Worm (Caenorhabditis elegans) whole organism, dauer: ENCODE results near the gene R08A2.5.

ENCODE experiments used
- unc-62 ChIP-seq: sonication (generic microtip); optimal IDR thresholded peaks from 2 replicates; lab custom pipeline; 2017; ENCODE audit warnings: missing biosample characterization, missing genetic modification reagents, missing genetic modification characterization

The R08A2.5 gene

DNA sequence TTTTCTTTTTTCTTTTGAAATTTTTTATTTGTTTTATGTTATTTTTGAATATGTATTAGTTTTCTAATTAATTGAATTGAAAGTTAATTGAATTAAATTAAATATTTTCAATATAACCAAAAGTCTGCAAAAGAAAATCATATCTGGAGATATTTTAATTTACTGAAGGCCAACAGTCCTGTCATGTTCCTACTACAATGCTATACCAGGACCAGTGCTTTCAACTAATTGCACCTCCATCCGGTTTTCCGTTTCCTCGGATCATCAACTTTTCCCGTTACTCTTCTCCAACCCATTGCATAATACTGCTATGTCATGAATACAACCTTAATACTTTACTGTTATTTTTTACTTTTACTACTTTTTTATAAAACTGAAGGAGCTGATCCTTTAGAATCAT is at the start of gene R08A2.5:
TSS of gene R08A2.5 (plus strand) at position 301 of the 400 bp plus-strand sequence.
- TF ChIP-seq unc-62 (GFP tag; lab: Kevin White, UChicago) = no peak

DNA sequence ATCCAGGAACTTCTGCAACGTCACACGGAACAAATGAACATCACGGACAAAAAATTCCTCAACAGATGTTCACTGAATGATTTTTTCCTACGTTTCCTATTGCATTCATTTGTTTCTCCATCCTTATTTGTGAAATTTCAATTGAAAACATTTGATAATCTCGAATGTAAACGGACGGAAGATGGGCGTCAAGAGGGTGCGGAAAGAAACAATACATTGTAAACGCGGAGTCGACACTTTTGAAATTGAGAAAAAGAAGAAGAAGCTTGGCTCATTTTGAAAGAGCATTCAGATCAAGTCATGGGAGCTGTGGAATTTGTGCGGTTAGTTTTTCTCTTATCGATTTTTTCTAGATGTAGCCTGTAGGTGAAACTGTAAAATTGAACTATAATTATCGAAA is 49.4 kb upstream of the R08A2.5 start, which contains the start of gene C47E8.9:
TSS of gene C47E8.9 (plus strand) at position 301 of the 400 bp plus-strand sequence.
- no peak for TF ChIP-seq unc-62 (GFP tag; lab: Kevin White, UChicago)

DNA sequence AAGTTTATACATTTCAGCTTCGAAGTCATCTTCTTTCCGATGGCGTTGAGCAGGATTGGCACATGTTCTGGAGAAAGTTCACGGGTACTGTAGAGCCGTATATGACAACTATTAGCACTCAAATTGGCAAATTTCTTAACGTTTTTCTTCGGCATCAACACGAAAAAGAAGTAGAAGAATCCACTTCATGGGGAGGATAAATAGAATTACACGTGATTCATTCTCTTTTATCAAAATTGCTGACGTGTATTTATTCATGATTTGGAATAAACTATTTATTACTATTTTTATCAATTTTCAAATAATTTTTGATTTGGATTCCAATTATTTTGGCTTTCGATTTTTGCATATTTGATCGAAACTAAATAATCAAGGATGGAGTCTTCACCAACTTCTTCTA is 46.7 kb upstream of the R08A2.5 start, which contains the start of gene C47E8.1:
TSS of gene C47E8.1 (plus strand) at position 301 of the 400 bp plus-strand sequence.
- TF ChIP-seq unc-62 (GFP tag; lab: Kevin White, UChicago) = no peak

DNA sequence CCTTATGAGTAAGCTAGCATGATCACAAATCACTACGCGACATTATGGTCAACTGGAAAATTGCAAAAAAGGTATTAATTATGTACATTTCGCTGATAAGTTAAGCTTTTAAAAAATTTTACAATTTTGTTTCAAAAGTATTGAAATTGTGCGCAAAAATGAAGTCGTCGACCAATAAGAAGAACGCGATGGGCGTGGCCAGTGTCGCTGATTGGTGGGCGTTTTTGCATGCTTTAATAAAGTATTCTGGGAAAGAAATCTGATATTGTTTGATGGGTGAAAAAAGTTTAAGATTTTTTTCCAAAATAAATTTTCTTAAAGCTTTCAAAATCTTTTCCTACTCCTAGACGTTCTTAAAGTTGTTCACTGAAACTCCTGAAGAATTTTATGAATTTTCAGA is 34.1 kb upstream of the R08A2.5 start:
- no peak for TF ChIP-seq unc-62 (GFP tag; lab: Kevin White, UChicago)

DNA sequence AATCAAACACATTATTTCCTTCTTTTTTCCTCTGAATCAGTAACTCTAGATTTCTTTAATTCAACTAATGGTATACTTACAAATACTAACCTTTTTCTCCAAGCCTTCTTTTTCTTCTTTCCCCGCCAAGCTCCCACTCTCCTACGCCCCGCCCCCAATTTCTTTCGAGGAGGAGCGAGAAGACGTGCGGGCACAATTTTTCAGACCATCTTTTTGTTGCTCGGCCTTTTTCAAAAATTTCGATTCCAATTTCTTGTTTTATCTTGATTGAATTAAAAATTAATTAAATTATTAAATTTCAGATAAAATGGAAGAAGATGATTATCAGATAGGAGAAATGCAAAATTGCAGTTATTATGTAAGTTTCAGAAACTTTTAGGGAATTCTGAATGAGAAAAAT is 32.4 kb upstream of the R08A2.5 start, which contains the start of gene C47E8.3:
TSS of gene C47E8.3 (plus strand) at position 301 of the 400 bp plus-strand sequence.
- TF ChIP-seq unc-62 (GFP tag; lab: Kevin White, UChicago) = no peak

DNA sequence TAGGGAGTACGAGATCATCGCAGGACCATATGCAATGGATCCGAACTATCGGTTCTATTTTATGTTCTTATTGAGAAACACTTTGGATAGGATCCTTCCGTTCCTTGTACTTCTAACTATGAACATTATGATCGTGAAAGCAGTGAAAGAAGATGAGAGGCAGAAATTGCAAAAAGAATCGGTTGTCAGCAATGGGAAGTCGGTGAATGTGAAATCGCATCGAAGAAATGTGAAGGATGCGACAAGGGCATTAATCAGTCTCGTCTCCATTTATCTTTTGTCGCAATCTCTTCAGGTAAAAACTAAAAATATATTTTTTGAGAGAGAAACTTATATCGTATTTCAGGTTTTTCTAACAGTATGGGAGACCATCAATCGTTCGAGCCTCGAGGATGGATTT is 29.5 kb upstream of the R08A2.5 start:
- no peak for TF ChIP-seq unc-62 (GFP tag; lab: Kevin White, UChicago)

DNA sequence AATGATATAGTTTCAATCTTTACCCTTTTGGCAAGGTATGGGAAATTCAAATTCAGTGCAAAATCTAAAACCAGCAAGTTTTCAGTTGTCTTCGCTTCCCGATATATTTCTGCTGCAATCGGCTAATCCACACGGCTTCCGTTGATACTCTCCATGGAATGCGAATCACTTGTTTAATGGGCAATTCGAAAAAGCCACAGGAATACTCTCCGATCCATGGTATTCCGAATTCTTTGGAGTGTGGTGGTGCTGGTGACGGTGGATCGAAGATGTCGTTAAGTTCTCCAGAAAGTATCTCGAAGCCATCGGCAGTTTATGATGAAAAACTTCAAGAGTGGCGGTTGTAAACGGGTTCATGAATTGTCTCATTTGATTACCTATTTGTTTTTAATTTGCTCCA is 29.1 kb upstream of the R08A2.5 start:
- no peak for TF ChIP-seq unc-62 (GFP tag; lab: Kevin White, UChicago)

DNA sequence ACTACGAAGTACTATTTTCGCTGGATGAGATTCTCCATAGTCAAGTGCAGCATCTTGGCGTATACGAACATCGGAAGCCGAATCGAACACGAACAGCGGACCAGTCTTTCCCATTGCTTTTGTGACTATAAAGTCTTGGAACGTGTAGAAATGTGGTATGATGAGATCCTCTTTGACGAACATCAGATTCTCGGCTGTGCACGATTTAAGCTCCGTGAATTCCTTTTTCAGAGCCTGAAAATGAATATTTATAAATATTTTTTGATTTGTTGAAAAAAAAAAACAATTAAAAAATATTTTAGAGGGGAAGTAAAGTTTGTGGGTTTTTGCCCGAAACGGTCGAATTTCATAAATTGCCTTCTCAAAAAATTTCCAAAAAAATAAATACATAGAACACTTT is 28.5 kb upstream of the R08A2.5 start:
- no peak for TF ChIP-seq unc-62 (GFP tag; lab: Kevin White, UChicago)

DNA sequence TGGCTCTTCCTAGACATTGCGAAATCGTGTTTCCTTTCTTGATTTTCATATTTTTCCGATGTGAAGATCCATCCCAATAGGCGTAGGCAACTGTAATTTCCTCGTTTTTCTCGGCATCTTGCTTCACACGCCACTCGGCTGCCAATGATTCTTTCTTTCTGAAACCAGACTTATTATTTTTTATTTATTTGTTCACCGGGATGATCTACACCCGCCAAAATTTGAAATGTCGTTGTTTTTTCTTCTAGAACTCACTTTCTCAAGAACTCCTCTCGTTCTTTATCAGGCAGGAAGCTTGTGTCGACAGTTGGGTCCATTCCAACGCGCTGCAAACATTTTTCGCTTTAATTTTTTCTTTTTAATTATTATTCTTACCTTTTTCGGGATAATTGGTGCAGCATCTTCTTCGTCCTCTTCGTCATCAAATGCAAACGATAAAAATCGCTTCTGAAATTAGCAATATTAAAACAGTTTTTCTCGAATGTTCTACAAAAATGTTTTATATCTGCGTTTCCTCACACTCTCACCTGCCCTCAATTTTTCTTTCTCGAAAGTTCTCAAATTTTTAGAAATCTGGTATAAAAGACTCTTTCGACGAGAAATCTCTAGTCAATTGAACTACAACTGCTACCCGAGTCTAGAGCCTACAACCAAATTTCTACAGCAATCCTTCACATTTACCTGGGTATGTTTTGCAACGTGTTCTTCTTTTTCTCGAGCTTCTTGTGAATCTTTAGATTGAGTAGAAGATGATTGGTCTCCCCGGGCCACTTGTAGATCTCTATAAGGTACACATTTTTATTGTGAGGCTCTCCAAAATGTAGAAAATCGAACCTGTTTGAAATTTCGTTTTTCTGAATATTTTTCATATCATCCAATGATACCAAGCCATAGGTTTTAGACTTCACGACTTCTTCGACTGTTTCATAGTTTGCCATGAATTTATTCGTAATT is 27.8 kb upstream of the R08A2.5 start, which contains the start of gene hsp-90:
TSS of gene hsp-90 (plus strand) at position 560 of the 954 bp plus-strand sequence.
- TF ChIP-seq unc-62 (GFP tag; lab: Kevin White, UChicago) = no peak

DNA sequence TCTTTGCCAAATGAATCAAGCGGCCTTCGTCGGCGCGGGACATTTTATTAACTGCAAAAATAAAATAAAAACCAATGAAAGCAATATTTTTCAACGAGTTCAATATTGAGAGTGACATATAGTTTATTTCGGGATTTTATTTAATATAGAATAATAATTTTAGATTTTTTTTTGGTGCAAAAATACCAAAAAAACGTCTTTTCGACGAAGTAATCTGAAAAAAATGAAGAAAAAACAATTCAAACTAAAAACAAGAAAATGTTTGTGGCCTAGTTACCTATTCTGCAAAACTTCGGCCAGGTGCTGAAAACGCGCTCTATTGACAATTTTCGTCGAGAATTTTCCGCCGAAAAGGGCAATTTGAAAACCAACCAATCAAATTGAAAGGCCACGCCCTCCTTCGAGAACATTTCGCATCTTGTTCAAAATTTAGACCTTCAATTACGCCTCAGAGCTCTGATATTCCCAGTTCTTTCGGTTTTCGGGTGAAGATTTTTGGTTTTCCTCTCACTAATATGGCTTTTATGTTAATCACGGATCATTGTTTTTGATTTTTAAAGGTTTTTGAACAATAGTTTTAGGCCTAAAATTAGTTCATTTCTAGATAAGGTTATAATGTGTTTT is 26.9 kb upstream of the R08A2.5 start, which contains the start of gene C47E8.4:
TSS of gene C47E8.4 (minus strand) at position 51 of the 624 bp plus-strand sequence.
- TF ChIP-seq unc-62 (GFP tag; lab: Kevin White, UChicago) = no peak

DNA sequence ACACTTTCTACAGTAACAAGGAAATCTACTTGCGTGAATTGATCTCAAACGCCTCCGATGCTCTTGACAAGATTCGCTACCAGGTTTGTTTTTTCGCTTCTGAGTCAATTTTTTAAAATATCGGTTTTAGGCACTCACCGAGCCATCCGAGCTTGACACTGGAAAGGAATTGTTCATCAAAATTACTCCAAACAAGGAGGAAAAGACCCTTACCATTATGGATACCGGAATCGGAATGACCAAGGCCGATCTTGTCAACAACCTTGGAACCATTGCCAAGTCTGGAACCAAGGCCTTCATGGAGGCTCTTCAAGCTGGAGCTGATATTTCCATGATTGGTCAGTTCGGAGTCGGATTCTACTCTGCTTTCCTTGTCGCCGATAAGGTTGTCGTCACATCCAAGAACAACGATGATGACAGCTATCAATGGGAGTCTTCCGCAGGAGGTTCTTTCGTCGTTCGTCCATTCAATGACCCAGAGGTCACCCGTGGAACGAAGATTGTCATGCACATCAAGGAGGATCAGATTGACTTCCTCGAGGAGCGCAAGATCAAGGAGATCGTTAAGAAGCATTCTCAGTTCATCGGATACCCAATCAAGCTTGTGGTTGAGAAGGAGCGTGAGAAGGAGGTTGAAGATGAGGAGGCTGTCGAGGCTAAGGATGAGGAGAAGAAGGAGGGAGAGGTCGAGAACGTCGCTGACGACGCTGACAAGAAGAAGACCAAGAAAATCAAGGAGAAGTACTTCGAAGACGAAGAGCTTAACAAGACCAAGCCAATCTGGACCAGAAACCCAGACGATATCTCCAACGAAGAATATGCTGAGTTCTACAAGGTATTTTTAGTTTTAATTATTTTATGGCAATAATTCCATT is 25.9 kb upstream of the R08A2.5 start:
- no peak for TF ChIP-seq unc-62 (GFP tag; lab: Kevin White, UChicago)

DNA sequence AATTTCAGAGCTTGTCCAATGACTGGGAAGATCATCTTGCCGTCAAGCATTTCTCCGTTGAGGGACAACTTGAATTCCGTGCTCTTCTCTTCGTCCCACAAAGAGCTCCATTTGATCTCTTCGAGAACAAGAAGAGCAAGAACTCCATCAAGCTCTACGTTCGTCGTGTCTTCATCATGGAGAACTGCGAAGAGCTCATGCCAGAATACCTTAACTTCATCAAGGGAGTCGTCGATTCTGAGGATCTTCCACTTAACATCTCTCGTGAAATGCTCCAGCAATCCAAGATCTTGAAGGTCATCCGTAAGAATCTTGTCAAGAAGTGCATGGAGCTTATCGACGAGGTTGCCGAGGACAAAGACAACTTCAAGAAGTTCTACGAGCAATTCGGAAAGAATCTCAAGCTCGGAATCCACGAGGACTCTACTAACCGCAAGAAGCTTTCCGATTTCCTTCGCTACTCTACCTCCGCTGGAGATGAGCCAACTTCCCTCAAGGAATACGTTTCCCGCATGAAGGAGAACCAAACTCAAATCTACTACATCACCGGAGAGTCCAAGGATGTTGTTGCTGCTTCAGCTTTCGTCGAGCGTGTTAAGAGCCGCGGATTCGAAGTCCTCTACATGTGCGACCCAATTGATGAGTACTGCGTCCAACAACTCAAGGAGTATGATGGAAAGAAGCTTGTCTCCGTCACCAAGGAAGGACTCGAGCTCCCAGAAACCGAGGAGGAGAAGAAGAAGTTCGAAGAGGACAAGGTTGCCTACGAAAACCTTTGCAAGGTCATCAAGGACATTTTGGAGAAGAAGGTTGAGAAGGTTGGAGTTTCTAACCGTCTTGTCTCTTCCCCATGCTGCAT is 25.1 kb upstream of the R08A2.5 start:
- no peak for TF ChIP-seq unc-62 (GFP tag; lab: Kevin White, UChicago)

DNA sequence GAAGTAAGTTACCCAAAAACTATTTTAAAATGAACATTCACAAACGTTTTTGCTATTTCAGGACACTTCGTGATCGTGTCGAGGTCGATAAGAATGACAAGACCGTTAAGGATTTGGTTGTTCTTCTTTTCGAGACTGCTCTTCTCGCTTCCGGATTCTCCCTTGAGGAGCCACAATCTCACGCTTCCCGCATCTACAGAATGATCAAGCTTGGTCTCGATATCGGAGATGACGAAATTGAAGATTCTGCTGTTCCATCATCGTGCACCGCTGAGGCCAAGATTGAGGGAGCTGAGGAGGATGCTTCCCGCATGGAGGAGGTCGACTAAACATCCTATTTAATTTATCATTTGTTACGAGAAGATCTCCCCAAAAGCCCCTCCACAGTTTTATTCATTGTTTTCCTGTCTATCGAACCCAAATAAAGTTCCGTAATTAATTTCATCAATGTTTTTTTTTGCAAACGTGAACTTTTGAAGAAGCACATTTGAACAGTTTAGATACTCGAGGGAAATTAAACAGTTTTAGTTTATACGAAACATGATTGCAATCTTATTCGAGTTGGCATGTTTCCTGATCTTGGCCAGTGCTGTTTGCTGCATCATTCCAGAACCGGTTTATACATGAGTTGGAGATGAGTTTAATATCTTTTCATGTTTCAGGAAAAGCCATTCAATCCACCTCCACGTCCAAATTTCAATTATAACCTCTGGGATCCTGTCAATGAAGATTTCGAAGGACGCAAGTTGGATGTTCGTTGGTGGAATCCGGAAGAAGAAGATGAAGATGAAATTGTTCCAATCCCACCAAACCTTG is 24.1 kb upstream of the R08A2.5 start, which contains the start of gene C47E8.11:
TSS of gene C47E8.11 (plus strand) at position 520 of the 816 bp plus-strand sequence.
- no peak for TF ChIP-seq unc-62 (GFP tag; lab: Kevin White, UChicago)
